Worm (Caenorhabditis elegans): ENCODE results near the gene dop-4.

Gene dop-4

DNA sequence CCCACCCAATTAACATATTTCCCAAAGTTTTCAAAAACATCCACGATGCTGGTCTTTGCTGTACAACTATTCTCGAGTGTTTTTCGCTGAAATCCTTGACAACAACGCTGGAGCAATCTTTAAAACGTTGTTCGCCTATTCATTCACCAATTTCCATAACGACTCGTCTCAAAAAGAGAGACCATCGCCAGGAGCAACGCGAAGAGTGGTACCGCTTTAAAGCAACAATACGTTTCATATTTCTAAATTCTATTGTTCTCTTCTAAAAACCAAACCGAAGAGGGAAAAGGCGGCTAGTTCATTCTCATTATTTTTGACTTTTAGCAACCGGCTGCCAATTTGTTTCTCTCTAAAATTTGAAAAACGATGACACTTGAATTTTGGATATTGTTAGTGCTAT lies 24.5 kb upstream of the dop-4 start, which contains the start of gene C25G6.1:
TSS of gene C25G6.1 (plus strand) at position 301 of the 400 bp plus-strand sequence.
- TF ChIP-seq ceh-8 (GFP tag; optimal IDR thresholded peaks at IDR 0.05), result no peak
- TF ChIP-seq ama-1 (optimal IDR thresholded peaks at IDR 0.05), result no peak
- no peak for TF ChIP-seq ceh-88 (GFP tag; IDR thresholded peaks at IDR 0.05)
- no peak for TF ChIP-seq nhr-20 (tag; optimal IDR thresholded peaks at IDR 0.05)
- no peak for TF ChIP-seq fkh-8 (tag; optimal IDR thresholded peaks at IDR 0.05)
- no peak for TF ChIP-seq sptf-1 (tag; optimal IDR thresholded peaks at IDR 0.05)
- no peak for TF ChIP-seq pax-3 (tag; optimal IDR thresholded peaks at IDR 0.05)
- no peak for TF ChIP-seq unc-30 (tag; optimal IDR thresholded peaks at IDR 0.05)

DNA sequence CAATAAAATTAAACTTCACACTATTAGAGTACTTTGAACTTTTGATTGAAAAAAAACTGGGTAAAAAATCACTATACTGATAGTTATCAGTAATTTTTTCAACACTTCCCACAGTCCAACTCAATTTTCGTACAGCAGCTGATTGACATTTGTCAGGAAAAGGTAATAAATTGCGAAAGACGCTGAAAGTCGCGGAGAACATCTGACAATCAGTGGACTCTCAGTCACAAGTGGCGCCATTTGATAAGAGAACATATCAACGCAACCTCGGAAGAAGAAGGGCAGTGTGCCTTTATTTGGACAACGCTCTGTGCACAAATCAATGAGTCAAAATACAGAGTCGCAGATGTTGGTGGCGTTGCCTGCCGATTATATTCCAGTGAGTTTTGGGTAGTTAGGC lies 22.5 kb upstream of the dop-4 start, which contains the start of gene C52B11.5:
TSS of gene C52B11.5 (plus strand) at position 250 of the 400 bp plus-strand sequence.
- peak; percentile 89 for TF ChIP-seq pqm-1 (tag; optimal IDR thresholded peaks at IDR 0.05)
- peak; percentile 82 for TF ChIP-seq elt-2 (tag; optimal IDR thresholded peaks at IDR 0.05)
- TF ChIP-seq nhr-11 (tag; optimal IDR thresholded peaks at IDR 0.05), result no peak
- TF ChIP-seq tbx-2 (tag; optimal IDR thresholded peaks at IDR 0.05), result no peak
- peak in 1 of 2 experiments; percentile 27 for TF ChIP-seq lin-35 (GFP tag; optimal IDR thresholded peaks at IDR 0.05)
- TF ChIP-seq lin-14 (GFP tag; optimal IDR thresholded peaks at IDR 0.05), result peak; percentile 6

DNA sequence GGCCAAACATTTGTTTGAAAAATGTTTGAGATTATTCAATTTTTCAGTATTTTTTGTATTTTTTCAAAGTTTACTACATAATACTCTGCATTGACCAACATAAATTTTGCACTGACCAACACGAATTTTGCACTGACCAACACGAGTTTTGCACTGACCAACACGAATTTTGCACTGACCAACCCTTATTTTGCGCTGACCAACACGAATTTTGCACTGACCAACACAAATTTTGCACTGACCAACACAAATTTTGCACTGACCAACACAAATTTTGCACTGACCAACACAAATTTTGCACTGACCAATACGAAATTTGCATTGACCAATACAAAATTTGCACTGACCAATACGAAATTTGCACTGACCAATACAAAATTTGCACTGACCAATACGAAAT lies 2.2 kb upstream of the dop-4 start:
- TF ChIP-seq nhr-12 (tag; optimal IDR thresholded peaks at IDR 0.05) (no peak), sptf-1 (tag; optimal IDR thresholded peaks at IDR 0.05) (no peak), elt-2 (tag; optimal IDR thresholded peaks at IDR 0.05) (no peak), zag-1 (tag; optimal IDR thresholded peaks at IDR 0.05) (no peak), pag-3 (tag; optimal IDR thresholded peaks at IDR 0.05; ENCODE audit: borderline replicate concordance, insufficient read depth) (no peak), unc-130 (tag; optimal IDR thresholded peaks at IDR 0.05) (no peak), fkh-8 (tag; optimal IDR thresholded peaks at IDR 0.05) (no peak), ceh-82 (tag; optimal IDR thresholded peaks at IDR 0.05) (no peak), lin-39 (tag; optimal IDR thresholded peaks at IDR 0.05) (no peak), ceh-88 (GFP tag; IDR thresholded peaks at IDR 0.05) (no peak), swsn-7 (tag; optimal IDR thresholded peaks at IDR 0.05) (no peak), nhr-237 (tag; optimal IDR thresholded peaks at IDR 0.05) (no peak)

DNA sequence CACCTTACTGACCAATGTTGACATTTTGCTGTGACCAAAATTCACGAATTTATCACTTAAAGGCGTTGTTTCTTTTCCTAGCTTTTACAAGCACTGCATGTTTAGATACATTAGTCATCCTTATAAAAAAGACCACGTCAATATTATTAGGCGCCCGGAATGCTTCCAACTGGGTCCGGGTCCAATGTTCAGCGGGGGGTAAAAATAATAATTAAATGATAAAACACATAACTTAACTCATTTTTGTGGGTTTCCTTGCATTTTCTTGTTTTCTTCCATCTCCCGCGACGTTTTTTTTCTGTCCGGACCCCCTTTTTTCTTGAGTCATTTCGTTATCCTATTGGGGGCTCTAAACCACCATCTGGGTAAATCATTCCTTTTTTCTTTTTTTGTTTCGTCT lies 1.6 kb upstream of the dop-4 start:
- TF ChIP-seq elt-2 (tag; optimal IDR thresholded peaks at IDR 0.05), result no peak
- peak; percentile 16 for TF ChIP-seq lin-14 (GFP tag; optimal IDR thresholded peaks at IDR 0.05)
- TF ChIP-seq nhr-90 (tag; optimal IDR thresholded peaks at IDR 0.05; ENCODE audit: poor library complexity), result no peak

DNA sequence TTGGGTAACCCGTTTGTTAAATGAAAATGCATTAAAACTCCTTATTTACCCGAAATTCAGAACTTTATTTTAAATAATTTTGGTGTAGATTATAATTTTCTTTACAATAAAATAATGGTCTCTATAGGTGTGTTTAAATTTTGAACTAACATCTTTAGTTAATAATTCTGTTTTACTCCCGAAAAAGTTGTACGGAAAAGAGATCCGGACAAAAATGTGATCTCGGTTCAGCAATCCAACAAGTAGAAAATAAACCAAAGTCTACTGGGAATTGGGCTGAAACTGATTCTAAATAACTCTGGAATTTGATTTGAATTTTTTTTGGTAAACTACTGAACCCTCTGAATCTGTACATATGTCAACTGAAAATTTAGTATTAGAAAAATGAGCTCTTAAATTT lies 660 bp downstream of the dop-4 start:
- TF ChIP-seq mab-9 (GFP tag; IDR thresholded peaks at IDR 0.05) (no peak), unc-30 (tag; optimal IDR thresholded peaks at IDR 0.05) (no peak), ceh-90 (tag; optimal IDR thresholded peaks at IDR 0.05) (no peak), dpl-1 (GFP tag; optimal IDR thresholded peaks at IDR 0.05) (no peak), lin-14 (GFP tag; optimal IDR thresholded peaks at IDR 0.05) (no peak)

DNA sequence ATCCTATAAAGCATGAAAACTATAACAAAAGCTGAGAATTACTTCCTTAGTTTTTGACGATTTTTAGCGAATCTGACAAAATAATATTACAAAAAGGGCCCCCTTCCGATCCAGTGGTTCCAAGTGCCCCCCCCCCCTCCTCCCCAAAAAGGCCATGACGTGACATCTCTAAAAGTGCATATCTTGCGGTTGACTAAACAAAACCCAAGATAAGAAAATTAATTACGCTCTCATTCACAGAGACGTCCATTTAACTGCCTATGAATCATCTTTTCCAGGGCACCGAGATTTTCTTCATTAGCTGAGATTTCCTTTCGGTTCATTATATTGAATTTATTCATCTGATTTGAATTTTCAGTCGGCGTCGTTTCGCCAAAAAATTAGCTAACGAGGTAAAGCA lies 4.8 kb downstream of the dop-4 start, which contains the start of gene inso-1:
TSS of gene inso-1 (plus strand) at position 301 of the 400 bp plus-strand sequence.
- TF ChIP-seq fkh-8 (tag; optimal IDR thresholded peaks at IDR 0.05) (peak; percentile 16), nhr-20 (tag; optimal IDR thresholded peaks at IDR 0.05) (no peak), lin-14 (GFP tag; optimal IDR thresholded peaks at IDR 0.05) (peak; percentile 18)

DNA sequence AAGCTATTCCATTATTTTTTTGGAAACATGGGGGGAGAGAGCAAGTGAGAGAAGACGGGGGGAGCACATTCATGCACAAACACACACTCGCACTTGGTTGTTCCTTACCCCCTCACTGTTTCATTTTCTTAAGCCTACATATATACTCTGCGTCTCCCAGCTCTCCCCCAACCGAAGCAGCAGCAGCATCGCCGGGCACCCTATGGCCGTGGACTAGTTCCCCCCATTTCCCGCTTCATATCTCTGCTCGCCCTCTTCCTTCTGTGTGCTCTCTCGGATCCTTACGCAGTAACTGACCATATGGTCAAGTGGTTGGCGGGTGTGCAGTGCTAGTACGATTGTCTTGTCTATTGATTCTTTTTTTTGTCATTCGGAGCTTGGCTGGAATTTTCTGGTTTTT lies 7.2 kb downstream of the dop-4 start:
- TF ChIP-seq ets-5 (GFP tag; IDR thresholded peaks at IDR 0.05), result 0 out of 2 replicates have a peak, but pooled peaks have one; percentile 53
- TF ChIP-seq lin-14 (GFP tag; optimal IDR thresholded peaks at IDR 0.05), result peak; percentile 96
- peak in 1 of 2 experiments; percentile 24 for TF ChIP-seq egl-27 (tag; optimal IDR thresholded peaks at IDR 0.05)
- TF ChIP-seq mep-1 (tag; optimal IDR thresholded peaks at IDR 0.05), result peak; percentile 47
- TF ChIP-seq nhr-28 (tag; optimal IDR thresholded peaks at IDR 0.05), result no peak
- TF ChIP-seq nhr-71 (tag; optimal IDR thresholded peaks at IDR 0.05), result peak; percentile 84
- no peak for TF ChIP-seq vab-15 (tag; optimal IDR thresholded peaks at IDR 0.05)
- TF ChIP-seq egl-13 (tag; optimal IDR thresholded peaks at IDR 0.05), result peak; percentile 68
- no peak for TF ChIP-seq unc-130 (tag; optimal IDR thresholded peaks at IDR 0.05)
- no peak for TF ChIP-seq tlp-1 (tag; optimal IDR thresholded peaks at IDR 0.05)
- TF ChIP-seq fos-1 (tag; optimal IDR thresholded peaks at IDR 0.05), result peak; percentile 74
- TF ChIP-seq nhr-11 (tag; optimal IDR thresholded peaks at IDR 0.05), result no peak
- TF ChIP-seq hlh-17 (GFP tag; optimal IDR thresholded peaks at IDR 0.05; ENCODE audit: borderline replicate concordance), result no peak
- peak; percentile 61 to 69 for TF ChIP-seq lin-35 (GFP tag; optimal IDR thresholded peaks at IDR 0.05)
- 0 out of 2 replicates have a peak, but pooled peaks have one; percentile 31 for TF ChIP-seq mab-9 (GFP tag; IDR thresholded peaks at IDR 0.05)
- no peak for TF ChIP-seq nhr-84 (tag; optimal IDR thresholded peaks at IDR 0.05)
- peak; percentile 1 for TF ChIP-seq ceh-8 (GFP tag; optimal IDR thresholded peaks at IDR 0.05)
- no peak for TF ChIP-seq Y116A8C.19 (tag; optimal IDR thresholded peaks at IDR 0.05; ENCODE audit: borderline replicate concordance)
- no peak for TF ChIP-seq efl-3 (GFP tag; optimal IDR thresholded peaks at IDR 0.05)
- peak; percentile 17 for TF ChIP-seq zag-1 (tag; optimal IDR thresholded peaks at IDR 0.05)
